Fruit fly (Drosophila melanogaster): ENCODE results near the gene TrissinR.

TrissinR gene

DNA sequence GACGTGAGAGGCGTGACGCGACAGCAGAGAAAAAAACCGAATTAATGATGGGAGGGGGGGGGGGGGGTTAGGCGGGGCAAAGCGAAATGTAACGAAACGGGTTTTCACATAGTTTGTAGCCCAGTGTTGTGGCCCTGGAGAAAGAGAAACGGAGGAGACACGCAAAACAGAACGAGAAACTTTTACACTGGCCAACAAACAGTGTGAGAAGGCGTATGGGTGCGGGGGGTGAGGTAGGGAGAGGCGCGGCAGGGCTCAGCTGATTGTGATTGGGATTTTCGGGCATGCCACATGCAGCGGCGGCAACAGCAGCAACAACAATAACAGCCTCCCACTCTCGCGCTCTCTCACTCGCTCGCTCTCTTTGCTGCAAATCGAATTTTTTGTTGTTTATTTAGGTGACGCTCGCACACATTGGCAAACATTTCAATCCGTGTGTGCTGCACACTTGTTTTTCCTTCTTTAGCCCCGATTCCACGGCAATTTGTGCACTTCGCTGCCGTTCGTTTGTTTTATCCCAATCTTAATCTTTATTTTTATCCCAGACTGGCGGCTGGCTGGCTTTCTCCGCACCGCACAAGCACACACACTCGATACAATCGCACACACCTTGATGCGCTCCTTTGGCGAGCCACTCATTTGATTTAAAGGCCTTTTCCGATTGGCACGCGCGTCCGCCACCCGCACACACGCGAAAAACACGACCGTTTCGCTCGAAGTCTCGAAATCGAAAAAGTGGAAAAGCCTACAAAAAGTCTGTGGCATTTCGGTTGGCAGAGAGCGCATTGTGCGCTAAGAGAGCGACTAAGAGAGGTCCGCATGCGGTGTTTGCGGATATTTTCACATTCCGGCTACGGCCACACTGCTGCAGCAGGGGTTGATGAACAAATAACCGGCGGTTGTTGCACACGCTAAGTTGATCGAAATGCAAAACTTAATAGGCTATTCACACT lies 24.1 kb upstream of the TrissinR start, which contains the start of gene CG9171:
TSS of gene CG9171 (minus strand) at position 819 of the 953 bp plus-strand sequence.
- TF ChIP-seq EcR (GFP tag; optimal IDR thresholded peaks at IDR 0.05) (peak; percentile 4), D1 (tag; optimal IDR thresholded peaks at IDR 0.05) (no peak), Ets98B (GFP tag; IDR thresholded peaks at IDR 0.05) (peak; percentile 36; the same call in 1 of the 2 replicates), CG12605 (GFP tag; IDR thresholded peaks at IDR 0.05) (peak; percentile 30; the same call in 1 of the 2 replicates), gl (tag; optimal IDR thresholded peaks at IDR 0.05) (peak; percentile 45), CG13204 (GFP tag; optimal IDR thresholded peaks at IDR 0.05) (peak; percentile 40), fd96Ca (GFP tag; IDR thresholded peaks at IDR 0.05) (peak; percentile 17; the same call in 2 of the 3 replicates), Snoo (tag; optimal IDR thresholded peaks at IDR 0.05) (no peak), rn (GFP tag; IDR thresholded peaks at IDR 0.05) (no peak), CG8159 (tag; optimal IDR thresholded peaks at IDR 0.05) (peak; percentile 24), CG34367 (tag; optimal IDR thresholded peaks at IDR 0.05) (no peak), CG4496 (GFP tag; IDR thresholded peaks at IDR 0.05) (peak; percentile 50; the same call in 1 of the 3 replicates), CG14655 (GFP tag; optimal IDR thresholded peaks at IDR 0.05) (peak; percentile 61), CG32121 (GFP tag; IDR thresholded peaks at IDR 0.05) (peak; percentile 18; the same call in 1 of the 2 replicates), Pif1B (GFP tag; optimal IDR thresholded peaks at IDR 0.05) (no peak), Pif1A (GFP tag; optimal IDR thresholded peaks at IDR 0.05) (peak; percentile 13), CG15710 (tag; optimal IDR thresholded peaks at IDR 0.05) (peak; percentile 23), CG8301 (tag; optimal IDR thresholded peaks at IDR 0.05) (peak; percentile 11)

DNA sequence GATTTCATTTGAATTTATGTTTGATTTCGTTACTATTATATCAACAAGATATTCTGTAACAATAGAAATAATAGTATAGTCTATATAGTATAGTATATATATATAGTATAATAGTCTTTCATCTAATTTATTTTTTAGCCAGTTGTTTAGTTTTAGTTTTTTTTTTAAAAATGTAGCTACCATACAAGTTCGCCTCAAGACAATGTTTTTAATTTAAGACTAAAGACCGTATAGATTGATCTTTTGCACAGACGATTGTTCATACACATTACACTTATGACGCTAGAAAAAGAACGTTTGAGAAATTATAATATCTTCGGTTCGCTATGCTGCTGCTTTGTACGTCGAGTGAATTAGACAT lies 23.4 kb upstream of the TrissinR start:
- TF ChIP-seq CG32121 (GFP tag; IDR thresholded peaks at IDR 0.05): no peak
- no peak for TF ChIP-seq CG8159 (tag; optimal IDR thresholded peaks at IDR 0.05)
- no peak for TF ChIP-seq rn (GFP tag; IDR thresholded peaks at IDR 0.05)
- no peak for TF ChIP-seq Pif1B (GFP tag; optimal IDR thresholded peaks at IDR 0.05)
- no peak for TF ChIP-seq gl (tag; optimal IDR thresholded peaks at IDR 0.05)
- TF ChIP-seq CG8301 (tag; optimal IDR thresholded peaks at IDR 0.05): no peak
- TF ChIP-seq CG12605 (GFP tag; IDR thresholded peaks at IDR 0.05): no peak
- no peak for TF ChIP-seq CG15710 (tag; optimal IDR thresholded peaks at IDR 0.05)
- no peak for TF ChIP-seq CG9948 (tag; optimal IDR thresholded peaks at IDR 0.05)
- TF ChIP-seq CG10348 (GFP tag; IDR thresholded peaks at IDR 0.05): no peak
- no peak for TF ChIP-seq CG34367 (tag; optimal IDR thresholded peaks at IDR 0.05)
- TF ChIP-seq Pif1A (GFP tag; optimal IDR thresholded peaks at IDR 0.05): no peak
- TF ChIP-seq fd96Ca (GFP tag; IDR thresholded peaks at IDR 0.05): no peak
- TF ChIP-seq Ets98B (GFP tag; IDR thresholded peaks at IDR 0.05): no peak
- no peak for TF ChIP-seq EcR (GFP tag; optimal IDR thresholded peaks at IDR 0.05)
- no peak for TF ChIP-seq CG14655 (GFP tag; optimal IDR thresholded peaks at IDR 0.05)
- TF ChIP-seq CG4496 (GFP tag; IDR thresholded peaks at IDR 0.05): no peak

dm6 chr2L:5801926-5802325 lies 21.9 kb upstream of the TrissinR start, which contains the start of the genes CG14005 and CG7239:
CG14005 (minus strand) TSS chr2L:5801975.
CG7239 (plus strand) TSS chr2L:5802220.
- TF ChIP-seq CG8301 (tag; optimal IDR thresholded peaks at IDR 0.05) (no peak), CG14655 (GFP tag; optimal IDR thresholded peaks at IDR 0.05) (no peak), CG13204 (GFP tag; optimal IDR thresholded peaks at IDR 0.05) (no peak), Snoo (tag; optimal IDR thresholded peaks at IDR 0.05) (no peak), CG17806 (tag; optimal IDR thresholded peaks at IDR 0.05) (no peak), CG4496 (GFP tag; IDR thresholded peaks at IDR 0.05) (no peak), Pif1A (GFP tag; optimal IDR thresholded peaks at IDR 0.05) (no peak), CG15710 (tag; optimal IDR thresholded peaks at IDR 0.05) (no peak), CG8159 (tag; optimal IDR thresholded peaks at IDR 0.05) (no peak), CG32121 (GFP tag; IDR thresholded peaks at IDR 0.05) (no peak), D1 (tag; optimal IDR thresholded peaks at IDR 0.05) (no peak), Ets98B (GFP tag; IDR thresholded peaks at IDR 0.05) (no peak), CG9948 (tag; optimal IDR thresholded peaks at IDR 0.05) (no peak), Pif1B (GFP tag; optimal IDR thresholded peaks at IDR 0.05) (no peak), CG10348 (GFP tag; IDR thresholded peaks at IDR 0.05) (no peak), CG34367 (tag; optimal IDR thresholded peaks at IDR 0.05) (no peak)

DNA sequence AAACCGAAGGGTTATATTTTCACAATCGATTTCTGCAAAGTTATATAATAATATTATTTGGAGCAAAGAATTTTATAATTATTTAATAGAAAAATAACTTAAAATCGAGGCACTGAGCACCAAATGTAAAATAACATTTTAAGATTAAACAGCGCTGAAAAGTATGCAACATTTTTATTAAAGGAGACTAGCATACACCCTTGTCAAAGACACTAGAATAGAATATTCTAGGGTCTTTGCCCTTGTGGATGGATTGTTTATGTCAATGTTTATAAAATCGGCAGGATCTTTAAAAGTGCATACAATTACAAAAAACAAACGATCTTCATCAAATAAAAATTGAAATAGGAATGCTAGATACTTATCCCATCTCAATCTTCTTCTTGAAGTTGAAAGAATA lies 19.7 kb upstream of the TrissinR start:
- TF ChIP-seq rn (GFP tag; IDR thresholded peaks at IDR 0.05): no peak
- no peak for TF ChIP-seq CG17806 (tag; optimal IDR thresholded peaks at IDR 0.05)
- no peak for TF ChIP-seq CG15710 (tag; optimal IDR thresholded peaks at IDR 0.05)
- TF ChIP-seq EcR (GFP tag; optimal IDR thresholded peaks at IDR 0.05): no peak
- no peak for TF ChIP-seq CG13204 (GFP tag; optimal IDR thresholded peaks at IDR 0.05)
- no peak for TF ChIP-seq Pif1B (GFP tag; optimal IDR thresholded peaks at IDR 0.05)
- peak; percentile 15 for TF ChIP-seq CG8301 (tag; optimal IDR thresholded peaks at IDR 0.05)

DNA sequence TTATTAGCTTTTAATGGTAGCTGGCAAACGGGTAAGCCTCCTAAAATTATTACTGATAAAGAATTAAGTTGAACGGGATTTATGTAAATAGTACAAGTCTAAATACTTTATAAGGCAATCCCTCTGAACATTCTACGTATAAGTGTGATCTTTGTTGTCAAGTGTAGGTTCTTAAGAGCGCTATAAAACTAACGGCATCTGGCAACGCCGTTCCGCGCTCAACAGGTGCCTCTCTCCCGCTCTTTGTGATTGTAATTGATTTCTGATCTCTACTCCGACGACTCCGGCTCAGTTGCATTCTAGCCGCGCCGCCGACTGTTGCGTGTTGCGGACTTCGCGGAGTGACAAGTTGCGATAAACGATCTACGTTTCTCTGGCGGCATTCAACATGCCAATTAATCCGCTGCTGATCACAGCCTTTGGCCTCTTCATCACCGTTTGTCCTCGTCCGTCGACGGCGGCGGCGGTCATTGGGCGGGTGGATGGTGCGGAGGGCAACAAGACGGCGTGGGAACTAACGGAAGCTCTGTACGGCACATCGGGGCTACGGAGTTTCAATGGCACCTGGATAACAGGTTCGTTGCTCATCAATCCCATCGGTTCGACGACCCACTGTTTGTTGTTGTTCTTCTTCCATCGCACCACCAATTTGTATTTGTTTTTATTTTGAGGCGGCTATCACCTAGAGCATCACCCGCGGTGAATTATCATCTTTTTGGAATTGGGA lies 18.6 kb upstream of the TrissinR start, which contains the start of gene CG11034:
TSS of gene CG11034 (plus strand) at position 305 of the 727 bp plus-strand sequence.
- TF ChIP-seq fd96Ca (GFP tag; IDR thresholded peaks at IDR 0.05): no peak
- no peak for TF ChIP-seq Pif1B (GFP tag; optimal IDR thresholded peaks at IDR 0.05)
- TF ChIP-seq CG14655 (GFP tag; optimal IDR thresholded peaks at IDR 0.05): no peak
- no peak for TF ChIP-seq CG32121 (GFP tag; IDR thresholded peaks at IDR 0.05)
- TF ChIP-seq Ets98B (GFP tag; IDR thresholded peaks at IDR 0.05): no peak; the same call in 1 of the 2 replicates
- no peak for TF ChIP-seq CG9948 (tag; optimal IDR thresholded peaks at IDR 0.05)
- TF ChIP-seq rn (GFP tag; IDR thresholded peaks at IDR 0.05): no peak
- no peak for TF ChIP-seq D1 (tag; optimal IDR thresholded peaks at IDR 0.05)
- 0 out of 2 replicates have a peak, but pooled peaks have one; percentile 35 for TF ChIP-seq CG12605 (GFP tag; IDR thresholded peaks at IDR 0.05)
- peak; percentile 90 for TF ChIP-seq EcR (GFP tag; optimal IDR thresholded peaks at IDR 0.05)
